Worm (Caenorhabditis elegans): ENCODE results near the gene nhr-22.

The nhr-22 gene

DNA sequence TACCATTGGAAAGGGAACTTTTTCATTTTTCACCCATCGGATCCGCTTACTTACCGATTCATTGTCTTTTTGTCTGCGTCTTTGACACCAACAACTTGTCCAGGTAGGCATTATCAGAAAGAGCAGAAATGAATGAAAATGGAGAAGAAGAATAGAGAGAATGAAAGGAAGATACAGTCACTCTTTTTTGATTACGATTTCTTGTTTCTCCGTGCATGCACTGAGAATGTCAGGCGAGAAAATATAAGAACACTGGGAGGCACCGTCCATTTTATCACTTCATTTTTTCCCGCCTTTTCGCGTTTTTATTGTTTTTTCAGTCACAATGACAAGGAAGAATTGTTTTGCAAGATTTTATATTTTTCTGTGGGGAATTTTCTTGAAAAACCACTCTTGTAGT, 19.7 kb upstream of the nhr-22 start:
- TF ChIP-seq nhr-10 (tag; optimal IDR thresholded peaks at IDR 0.05) = no peak
- TF ChIP-seq peb-1 (tag; optimal IDR thresholded peaks at IDR 0.05) = no peak
- no peak for TF ChIP-seq nhr-25 (tag; optimal IDR thresholded peaks at IDR 0.05)
- TF ChIP-seq fos-1 (tag; optimal IDR thresholded peaks at IDR 0.05) = peak; percentile 56

DNA sequence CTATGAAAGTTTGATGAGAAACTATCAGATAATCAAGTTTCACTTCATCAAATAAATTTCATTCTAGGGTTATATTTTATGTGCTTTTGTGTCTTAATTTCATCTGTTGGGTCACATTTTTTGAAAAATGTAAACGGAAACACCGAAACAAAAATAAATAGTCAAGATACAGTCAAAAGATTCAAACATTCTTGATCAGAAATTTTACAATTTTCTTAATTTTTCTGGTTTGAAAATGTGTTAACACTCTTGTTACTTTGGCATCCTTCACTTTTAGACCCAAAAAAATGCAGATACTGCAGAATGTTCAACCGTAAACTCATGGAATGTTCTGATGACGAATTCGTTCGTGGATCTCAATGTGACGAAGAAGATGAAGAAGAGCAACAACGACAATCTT, 5.1 kb upstream of the nhr-22 start, which contains the start of gene aptf-1:
TSS of gene aptf-1 (plus strand) at position 301 of the 400 bp plus-strand sequence.
- TF ChIP-seq lin-39 (tag; optimal IDR thresholded peaks at IDR 0.05) (no peak), ceh-82 (tag; optimal IDR thresholded peaks at IDR 0.05) (no peak), dmd-4 (tag; optimal IDR thresholded peaks at IDR 0.05) (no peak), nhr-6 (tag; optimal IDR thresholded peaks at IDR 0.05) (no peak), unc-55 (GFP tag; optimal IDR thresholded peaks at IDR 0.05) (no peak), elt-1 (tag; optimal IDR thresholded peaks at IDR 0.05) (no peak), mdl-1 (tag; optimal IDR thresholded peaks at IDR 0.05) (no peak), egl-27 (tag; optimal IDR thresholded peaks at IDR 0.05) (no peak), crh-2 (tag; optimal IDR thresholded peaks at IDR 0.05) (no peak)

- no peak for TF ChIP-seq ama-1 (optimal IDR thresholded peaks at IDR 0.05)
- TF ChIP-seq nhr-21 (tag; optimal IDR thresholded peaks at IDR 0.05) = peak; percentile 2
- TF ChIP-seq ztf-1 (GFP tag; conservative IDR thresholded peaks at IDR 0.05) = no peak
- TF ChIP-seq elt-1 (tag; optimal IDR thresholded peaks at IDR 0.05) = no peak
- no peak for TF ChIP-seq blmp-1 (tag; optimal IDR thresholded peaks at IDR 0.05; ENCODE audit: insufficient read depth)
- TF ChIP-seq unc-62 (GFP tag; optimal IDR thresholded peaks at IDR 0.05) = no peak
- TF ChIP-seq egl-27 (tag; optimal IDR thresholded peaks at IDR 0.05) = no peak
- TF ChIP-seq unc-39 (tag; optimal IDR thresholded peaks at IDR 0.05) = no peak
- TF ChIP-seq sma-9 (GFP tag; optimal IDR thresholded peaks at IDR 0.05) = peak; percentile 33
- TF ChIP-seq sma-9 (tag; optimal IDR thresholded peaks at IDR 0.05) = no peak
- TF ChIP-seq nhr-10 (tag; optimal IDR thresholded peaks at IDR 0.05) = no peak
- no peak for TF ChIP-seq ZK546.5 (tag; optimal IDR thresholded peaks at IDR 0.05)
- TF ChIP-seq skn-1 (tag; optimal IDR thresholded peaks at IDR 0.05) = no peak
- no peak for TF ChIP-seq Y55F3AM.14 (GFP tag; optimal IDR thresholded peaks at IDR 0.05)
- TF ChIP-seq mdl-1 (tag; optimal IDR thresholded peaks at IDR 0.05) = no peak
- peak; percentile 74 for TF ChIP-seq unc-55 (GFP tag; optimal IDR thresholded peaks at IDR 0.05)
- no peak for TF ChIP-seq sem-4 (tag; optimal IDR thresholded peaks at IDR 0.05)
- TF ChIP-seq fos-1 (tag; optimal IDR thresholded peaks at IDR 0.05) = peak; percentile 8
- no peak for TF ChIP-seq lin-39 (tag; optimal IDR thresholded peaks at IDR 0.05)
- peak; percentile 9 for TF ChIP-seq lin-11 (tag; optimal IDR thresholded peaks at IDR 0.05)
- TF ChIP-seq dmd-4 (tag; optimal IDR thresholded peaks at IDR 0.05) = no peak
- TF ChIP-seq mbf-1 (tag; optimal IDR thresholded peaks at IDR 0.05) = no peak
- TF ChIP-seq lin-13 (GFP tag; optimal IDR thresholded peaks at IDR 0.05) = peak; percentile 55
- no peak for TF ChIP-seq nhr-11 (tag; optimal IDR thresholded peaks at IDR 0.05)
- TF ChIP-seq elt-3 (tag; optimal IDR thresholded peaks at IDR 0.05) = no peak
- peak; percentile 30 for TF ChIP-seq F13H6.1 (tag; optimal IDR thresholded peaks at IDR 0.05)
- no peak for TF ChIP-seq aly-2 (tag; optimal IDR thresholded peaks at IDR 0.05)
- TF ChIP-seq ceh-82 (tag; optimal IDR thresholded peaks at IDR 0.05) = no peak
- TF ChIP-seq crh-2 (tag; optimal IDR thresholded peaks at IDR 0.05) = peak; percentile 44
- TF ChIP-seq R02D3.7 (tag; optimal IDR thresholded peaks at IDR 0.05) = no peak
- no peak for TF ChIP-seq gmeb-1 (tag; optimal IDR thresholded peaks at IDR 0.05)
- no peak for TF ChIP-seq nhr-12 (tag; optimal IDR thresholded peaks at IDR 0.05)
- TF ChIP-seq nhr-6 (tag; optimal IDR thresholded peaks at IDR 0.05) = no peak
- no peak for TF ChIP-seq sma-3 (GFP tag; optimal IDR thresholded peaks at IDR 0.05)
- no peak for TF ChIP-seq nhr-237 (tag; optimal IDR thresholded peaks at IDR 0.05)
- TF ChIP-seq nhr-129 (tag; optimal IDR thresholded peaks at IDR 0.05) = peak; percentile 79
- peak in 1 of 2 experiments; percentile 76 for TF ChIP-seq lsy-2 (tag; optimal IDR thresholded peaks at IDR 0.05)
- no peak for TF ChIP-seq alr-1 (tag; optimal IDR thresholded peaks at IDR 0.05)
- no peak for TF ChIP-seq ztf-11 (tag; optimal IDR thresholded peaks at IDR 0.05)
- no peak for TF ChIP-seq peb-1 (tag; optimal IDR thresholded peaks at IDR 0.05)
- TF ChIP-seq mab-5 (tag; optimal IDR thresholded peaks at IDR 0.05) = peak; percentile 31
- no peak for TF ChIP-seq ceh-16 (tag; optimal IDR thresholded peaks at IDR 0.05)
- TF ChIP-seq C34F6.9 (tag; optimal IDR thresholded peaks at IDR 0.05) = peak; percentile 78
- no peak for TF ChIP-seq nhr-23 (tag; optimal IDR thresholded peaks at IDR 0.05)
- no peak for TF ChIP-seq nhr-77 (tag; optimal IDR thresholded peaks at IDR 0.05)
- no peak for TF ChIP-seq zag-1 (tag; optimal IDR thresholded peaks at IDR 0.05)
- TF ChIP-seq ztf-4 (tag; optimal IDR thresholded peaks at IDR 0.05) = no peak
- no peak for TF ChIP-seq nhr-25 (tag; optimal IDR thresholded peaks at IDR 0.05)
- peak; percentile 14 for TF ChIP-seq snpc-4 (tag; optimal IDR thresholded peaks at IDR 0.05)
Observed at ce11 chrII:6453341-6453806, 3.8 kb upstream of the nhr-22 start, which contains the start of gene atg-16.2. Gene atg-16.2 (minus strand): TSS chrII:6453391.
